Fruit fly (Drosophila melanogaster): ENCODE data around the gene CG42394.

The CG42394 gene

dm6 chr3R:10885422-10886081 is 35.9 kb downstream of the CG42394 start, which contains the start of gene Leash (continued):
- TF ChIP-seq CG17186 (GFP tag; optimal IDR thresholded peaks at IDR 0.05): peak; percentile 27
- TF ChIP-seq NC2α (GFP tag; optimal IDR thresholded peaks at IDR 0.05): no peak
- TF ChIP-seq CG31224 (GFP tag; IDR thresholded peaks at IDR 0.05): no peak
- no peak for TF ChIP-seq CG3065 (GFP tag; optimal IDR thresholded peaks at IDR 0.05)
- no peak for TF ChIP-seq eve (GFP tag; optimal IDR thresholded peaks at IDR 0.05)
- no peak for TF ChIP-seq slbo (GFP tag; IDR thresholded peaks at IDR 0.05)
- no peak for TF ChIP-seq Mrtf (GFP tag; IDR thresholded peaks at IDR 0.05)
- no peak for TF ChIP-seq emc (GFP tag; optimal IDR thresholded peaks at IDR 0.05)
- no peak for TF ChIP-seq zfh2 (GFP tag; optimal IDR thresholded peaks at IDR 0.05)
- TF ChIP-seq HLH3B (GFP tag; IDR thresholded peaks at IDR 0.05): no peak
- TF ChIP-seq CG10462 (GFP tag; optimal IDR thresholded peaks at IDR 0.05): no peak
- TF ChIP-seq CG30431 (GFP tag; optimal IDR thresholded peaks at IDR 0.05): no peak
- TF ChIP-seq CG18764 (GFP tag; optimal IDR thresholded peaks at IDR 0.05): no peak
- no peak for TF ChIP-seq CG1792 (GFP tag; optimal IDR thresholded peaks at IDR 0.05)
- TF ChIP-seq B-H1 (GFP tag; IDR thresholded peaks at IDR 0.05): no peak
- TF ChIP-seq CG12391 (tag; optimal IDR thresholded peaks at IDR 0.05): no peak
- TF ChIP-seq CG2120 (GFP tag; optimal IDR thresholded peaks at IDR 0.05): no peak
- TF ChIP-seq sr (GFP tag; IDR thresholded peaks at IDR 0.05): no peak
- TF ChIP-seq inv (GFP tag; IDR thresholded peaks at IDR 0.05; ENCODE audit: partially characterized antibody): no peak
- no peak for TF ChIP-seq repo (GFP tag; optimal IDR thresholded peaks at IDR 0.05)
- TF ChIP-seq H2.0 (GFP tag; IDR thresholded peaks at IDR 0.05): no peak
- no peak for TF ChIP-seq CG13296 (GFP tag; optimal IDR thresholded peaks at IDR 0.05)
- TF ChIP-seq crol (GFP tag; IDR thresholded peaks at IDR 0.05): peak; percentile 6; the same call in 1 of the 2 replicates
- TF ChIP-seq CG15479 (GFP tag; optimal IDR thresholded peaks at IDR 0.05): no peak
- TF ChIP-seq ro (GFP tag; IDR thresholded peaks at IDR 0.05): no peak
- TF ChIP-seq fd64A (GFP tag; optimal IDR thresholded peaks at IDR 0.05): no peak
- peak; percentile 42; the same call in 1 of the 2 replicates for TF ChIP-seq amos (GFP tag; IDR thresholded peaks at IDR 0.05; ENCODE audit: partially characterized antibody)
- TF ChIP-seq CG3995 (GFP tag; optimal IDR thresholded peaks at IDR 0.05): no peak
- TF ChIP-seq CG10209 (GFP tag; optimal IDR thresholded peaks at IDR 0.05): no peak
- no peak for TF ChIP-seq CG4820 (GFP tag; optimal IDR thresholded peaks at IDR 0.05)
- peak; percentile 12; the same call in 1 of the 2 replicates for TF ChIP-seq vvl (GFP tag; IDR thresholded peaks at IDR 0.05)
- no peak for TF ChIP-seq slp2 (GFP tag; optimal IDR thresholded peaks at IDR 0.05)
- TF ChIP-seq D (optimal IDR thresholded peaks at IDR 0.05): no peak
- no peak for TF ChIP-seq D (GFP tag; optimal IDR thresholded peaks at IDR 0.05)
- TF ChIP-seq CG6791 (GFP tag; IDR thresholded peaks at IDR 0.05; ENCODE audit: partially characterized antibody): peak; percentile 66; the same call in 2 of the 3 replicates
- no peak for TF ChIP-seq CG11247 (GFP tag; IDR thresholded peaks at IDR 0.05)
- TF ChIP-seq Sox102F (GFP tag; optimal IDR thresholded peaks at IDR 0.05): no peak
- TF ChIP-seq gcm (GFP tag; optimal IDR thresholded peaks at IDR 0.05): no peak
- TF ChIP-seq Vsx1 (GFP tag; optimal IDR thresholded peaks at IDR 0.05): no peak
- TF ChIP-seq CG3847 (GFP tag; IDR thresholded peaks at IDR 0.05): no peak
- peak; percentile 59; the same call in 1 of the 3 replicates for TF ChIP-seq CG34422 (GFP tag; IDR thresholded peaks at IDR 0.05)
- TF ChIP-seq Trl (optimal IDR thresholded peaks at IDR 0.05): peak; percentile 53 to 61
- TF ChIP-seq Trl (GFP tag; optimal IDR thresholded peaks at IDR 0.05): peak; percentile 19
- TF ChIP-seq knrl (GFP tag; IDR thresholded peaks at IDR 0.05; ENCODE audit: partially characterized antibody): peak; percentile 26; the same call in 1 of the 3 replicates
- TF ChIP-seq trh (GFP tag; optimal IDR thresholded peaks at IDR 0.05): no peak
- no peak for TF ChIP-seq oc (tag; optimal IDR thresholded peaks at IDR 0.05)
- no peak for TF ChIP-seq sqz (GFP tag; optimal IDR thresholded peaks at IDR 0.05)
- TF ChIP-seq CG33213 (GFP tag; optimal IDR thresholded peaks at IDR 0.05): no peak
- TF ChIP-seq CG18011 (GFP tag; optimal IDR thresholded peaks at IDR 0.05): no peak
- no peak for TF ChIP-seq Xbp1 (GFP tag; optimal IDR thresholded peaks at IDR 0.05)
- no peak for TF ChIP-seq CG13424 (tag; optimal IDR thresholded peaks at IDR 0.05)

Measured in whole organism, embryonic.